Fruit fly (Drosophila melanogaster): ENCODE results near the gene CG6168.
A peak's percentile ranks its signal among the peaks of the same experiment; 100 is the strongest.

- TF ChIP-seq salr (GFP tag; optimal IDR thresholded peaks at IDR 0.05) (peak in 1 of 2 experiments; percentile 16), Lpt (GFP tag; optimal IDR thresholded peaks at IDR 0.05) (no peak), CG3919 (GFP tag; optimal IDR thresholded peaks at IDR 0.05) (no peak), Smox (GFP tag; optimal IDR thresholded peaks at IDR 0.05) (no peak), CG10631 (GFP tag; optimal IDR thresholded peaks at IDR 0.05) (no peak)
These were observed 25.5 kb upstream of the CG6168 start for dm6 chr3L:11346980-11347379.
